Fruit fly (Drosophila melanogaster) whole organism, pupa: Measurements from ENCODE around the gene NPFR.

Source experiments
- CG12605 ChIP-seq: fragments of 200-800 bp; sonication (Bioruptor generic); IDR thresholded peaks from 2 replicates; pipeline ENCODE4 v1.3.6; 2022; ENCODE audit warnings: missing biosample characterization, missing genetic modification characterization
- CG13204 ChIP-seq: fragments of 200-800 bp; sonication (Bioruptor generic); optimal IDR thresholded peaks from 2 replicates; lab custom pipeline; 2018; ENCODE audit warnings: missing biosample characterization, mild to moderate bottlenecking, missing genetic modification characterization, moderate library complexity
- CG14655 ChIP-seq: fragments of 200-800 bp; sonication (Bioruptor generic); optimal IDR thresholded peaks from 3 replicates; lab custom pipeline; 2017; ENCODE audit warnings: mild to moderate bottlenecking, missing biosample characterization, missing genetic modification reagents, missing genetic modification characterization
- CG32121 ChIP-seq: fragments of 200-800 bp; sonication (Bioruptor generic); IDR thresholded peaks from 2 replicates; pipeline ENCODE4 v1.3.6; 2022; ENCODE audit warnings: missing biosample characterization, missing genetic modification characterization
- CG34367 ChIP-seq: fragments of 200-800 bp; sonication (Bioruptor generic); optimal IDR thresholded peaks from 2 replicates; lab custom pipeline; 2018; ENCODE audit warnings: missing biosample characterization, mild to moderate bottlenecking, missing genetic modification characterization
- EcR ChIP-seq: fragments of 200-800 bp; sonication (Bioruptor generic); optimal IDR thresholded peaks from 3 replicates; lab custom pipeline; 2019; ENCODE audit warnings: missing biosample characterization, missing genetic modification characterization, mild to moderate bottlenecking, moderate library complexity, missing genetic modification reagents
- Ets98B ChIP-seq: fragments of 200-800 bp; sonication (Bioruptor generic); IDR thresholded peaks from 2 replicates; pipeline ENCODE4 v1.3.6; 2022; ENCODE audit warnings: missing biosample characterization, missing genetic modification characterization
- Pif1B ChIP-seq: fragments of 200-800 bp; sonication (Bioruptor generic); optimal IDR thresholded peaks from 3 replicates; lab custom pipeline; 2016; ENCODE audit warnings: missing biosample characterization, missing genetic modification characterization

DNA sequence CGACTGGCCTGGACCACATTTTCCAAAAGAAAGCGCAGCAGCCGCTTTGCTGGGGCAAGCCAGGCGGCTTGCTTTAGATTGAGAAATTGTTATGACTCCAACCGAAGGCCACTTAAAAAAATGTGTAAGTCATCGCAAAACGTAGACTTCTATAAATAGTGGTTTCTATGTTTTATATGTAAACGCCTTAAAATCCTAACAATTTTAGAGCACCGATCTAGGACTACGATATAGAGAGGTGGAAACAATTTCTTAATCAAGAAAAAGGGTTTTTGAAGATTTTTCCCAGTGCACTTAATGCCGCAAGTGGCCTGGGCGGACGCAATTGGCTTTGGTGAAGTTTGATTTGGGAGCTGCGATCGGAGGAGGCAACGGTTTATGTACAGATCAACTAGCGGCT is 27.1 kb downstream of the NPFR start:
- TF ChIP-seq CG32121 (peak; percentile 76), EcR (GFP tag; lab: Kevin White, UChicago) (no peak), CG12605 (peak; percentile 56), CG34367 (tag; lab: Kevin White, UChicago) (no peak), Ets98B (peak; percentile 88), Pif1B (GFP tag; lab: Kevin White, UChicago) (peak; percentile 41), CG14655 (GFP tag; lab: Kevin White, UChicago) (peak; percentile 84), CG13204 (GFP tag; lab: Kevin White, UChicago) (no peak)
